Worm (Caenorhabditis elegans) whole organism, midembryonic: ENCODE measurements around the gene C33C12.4.

Experiments
- T22C8.4 ChIP-seq: fragments of 200-800 bp; sonication (Bioruptor generic); IDR thresholded peaks from 2 replicates; pipeline ENCODE4 v1.3.6; 2022; ENCODE audit warnings: missing genetic modification characterization, missing compliant biosample characterization
- cog-1 ChIP-seq: sonication (generic microtip); optimal IDR thresholded peaks from 2 replicates; lab custom pipeline; 2016; ENCODE audit warnings: missing genetic modification characterization, missing compliant biosample characterization
- flt-1 ChIP-seq: fragments of 200-800 bp; sonication (Bioruptor generic); IDR thresholded peaks from 2 replicates; pipeline ENCODE4 v1.3.6; 2022; ENCODE audit warnings: missing genetic modification characterization, missing compliant biosample characterization
- med-1 ChIP-seq: sonication (generic microtip); optimal IDR thresholded peaks from 2 replicates; lab custom pipeline; 2017; ENCODE audit warnings: missing genetic modification characterization, mild to moderate bottlenecking, missing compliant biosample characterization, antibody characterized with exemption, missing genetic modification reagents; ENCODE audit not compliant: insufficient read depth
- tab-1 ChIP-seq: fragments of 200-800 bp; sonication (Bioruptor generic); IDR thresholded peaks from 2 replicates; pipeline ENCODE4 v1.3.6; 2022; ENCODE audit warnings: missing genetic modification characterization, missing compliant biosample characterization
- ztf-23 ChIP-seq: fragments of 200-800 bp; sonication (Bioruptor generic); IDR thresholded peaks from 2 replicates; pipeline ENCODE4 v1.3.6; 2022; ENCODE audit warnings: missing genetic modification reagents, missing genetic modification characterization, missing compliant biosample characterization
- ztf-29 ChIP-seq: fragments of 200-800 bp; sonication (Bioruptor generic); IDR thresholded peaks from 2 replicates; pipeline ENCODE4 v1.3.6; 2022; ENCODE audit warnings: missing genetic modification reagents, missing genetic modification characterization, missing compliant biosample characterization

DNA sequence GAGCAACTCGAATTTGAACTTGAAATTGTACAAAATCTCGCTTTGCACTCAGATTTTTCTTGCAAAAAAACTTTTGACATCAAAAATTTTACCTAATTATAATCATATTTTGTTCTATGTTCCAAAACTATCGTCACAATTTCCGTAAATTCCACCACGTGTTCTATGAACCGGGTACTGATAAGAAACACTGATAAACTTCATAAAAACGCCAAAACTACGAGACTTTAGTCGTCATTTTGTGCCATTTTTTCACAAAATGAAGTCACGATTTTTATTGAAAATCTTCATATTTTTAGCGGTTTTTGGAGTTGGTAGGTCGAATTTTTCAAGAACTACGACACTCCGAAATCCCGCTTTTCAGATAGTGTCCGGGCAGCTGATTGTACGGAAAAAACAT is 10.4 kb upstream of the C33C12.4 start, which contains the start of gene gba-1:
- TF ChIP-seq tab-1 (GFP tag; lab: Robert Waterston, UW): no peak
- TF ChIP-seq flt-1 (GFP tag; lab: Robert Waterston, UW): no peak
- TF ChIP-seq T22C8.4: no peak
- no peak for TF ChIP-seq ztf-29
- no peak for TF ChIP-seq ztf-23
- no peak for TF ChIP-seq cog-1 (tag; lab: Kevin White, UChicago)
- no peak for TF ChIP-seq med-1
